Worm (Caenorhabditis elegans) whole organism, L1 larva: ENCODE data around the gene ceh-18.

ENCODE experiments used
- C04F5.9 ChIP-seq: sonication (generic microtip); optimal IDR thresholded peaks from 2 replicates; lab custom pipeline; 2016; ENCODE audit warnings: missing genetic modification characterization, missing compliant biosample characterization
- C34B4.2 ChIP-seq: sonication (generic microtip); optimal IDR thresholded peaks from 2 replicates; lab custom pipeline; 2017; ENCODE audit warnings: mild to moderate bottlenecking, missing genetic modification characterization, missing compliant biosample characterization
- F16B12.6 ChIP-seq: fragments of 150-350 bp; optimal IDR thresholded peaks from 2 replicates; lab custom pipeline; 2014; ENCODE audit warnings: missing biosample characterization, missing genetic modification characterization
- aly-2 ChIP-seq: fragments of 150-350 bp; optimal IDR thresholded peaks from 2 replicates; lab custom pipeline; 2014; ENCODE audit warnings: missing biosample characterization, missing genetic modification characterization
- blmp-1 ChIP-seq: fragments of 150-350 bp; optimal IDR thresholded peaks from 2 replicates; lab custom pipeline; 2014; ENCODE audit warnings: missing biosample characterization, missing genetic modification characterization
- ceh-63 ChIP-seq: fragments of 200-800 bp; sonication (Bioruptor generic); optimal IDR thresholded peaks from 2 replicates; lab custom pipeline; 2018; ENCODE audit warnings: mild to moderate bottlenecking, missing genetic modification characterization, missing compliant biosample characterization
- ceh-8 ChIP-seq: fragments of 200-800 bp; sonication (Bioruptor generic); optimal IDR thresholded peaks from 2 replicates; lab custom pipeline; 2018; ENCODE audit warnings: mild to moderate bottlenecking, missing genetic modification characterization, moderate library complexity, missing compliant biosample characterization
- dpl-1 ChIP-seq, 3 experiments: fragments of 150-350 bp in 2 of 3; sonication (generic microtip) in 1 of 3; optimal IDR thresholded peaks; 2 replicates each; lab custom pipeline; 2014 to 2017; ENCODE audit warnings: missing biosample characterization in 3 of 3, missing genetic modification characterization in 3 of 3, missing genetic modification reagents in 3 of 3
- dsc-1 ChIP-seq: sonication (generic microtip); optimal IDR thresholded peaks from 2 replicates; lab custom pipeline; 2016; ENCODE audit warnings: mild to moderate bottlenecking, missing genetic modification characterization, missing compliant biosample characterization
- efl-1 ChIP-seq, 4 experiments: fragments of 150-350 bp; optimal IDR thresholded peaks in 3 of 4; peaks in 1 of 4; 1 replicate in 1 of 4; 2 replicates in 3 of 4; lab custom pipeline; 2014; ENCODE audit warnings: missing biosample characterization in 2 of 4, missing genetic modification characterization in 2 of 4, missing genetic modification reagents in 2 of 4
- efl-3 ChIP-seq: fragments of 200-800 bp; sonication (Bioruptor generic); optimal IDR thresholded peaks from 2 replicates; lab custom pipeline; 2018; ENCODE audit warnings: mild to moderate bottlenecking, missing genetic modification characterization, missing compliant biosample characterization
- egl-13 ChIP-seq: sonication (generic microtip); optimal IDR thresholded peaks from 2 replicates; lab custom pipeline; 2016; ENCODE audit warnings: missing genotype, missing genetic modification reagents, missing genetic modification characterization, missing compliant biosample characterization
- elt-2 ChIP-seq: sonication (generic microtip); optimal IDR thresholded peaks from 2 replicates; lab custom pipeline; 2016; ENCODE audit warnings: missing genetic modification characterization, mild to moderate bottlenecking, inconsistent platforms, missing compliant biosample characterization, missing genetic modification reagents
- elt-3 ChIP-seq, 6 experiments: fragments of 150-350 bp in 1 of 6; sonication (generic microtip); optimal IDR thresholded peaks; 2 replicates each; lab custom pipeline; 2017 to 2018; ENCODE audit warnings: missing biosample characterization in 6 of 6, missing genetic modification characterization in 6 of 6, inconsistent platforms in 1 of 6
- ets-5 ChIP-seq: fragments of 200-800 bp; sonication (Bioruptor generic); IDR thresholded peaks from 2 replicates; pipeline ENCODE4 v1.3.6; 2022; ENCODE audit warnings: missing genetic modification characterization, missing compliant biosample characterization
- fkh-10 ChIP-seq: sonication (generic microtip); optimal IDR thresholded peaks from 2 replicates; lab custom pipeline; 2017; ENCODE audit warnings: missing biosample characterization, missing genetic modification reagents, missing genetic modification characterization
- fkh-4 ChIP-seq: sonication (generic microtip); optimal IDR thresholded peaks from 2 replicates; lab custom pipeline; 2016; ENCODE audit warnings: missing compliant biosample characterization, missing genetic modification characterization, borderline replicate concordance
- fos-1 ChIP-seq: fragments of 150-350 bp; optimal IDR thresholded peaks from 2 replicates; lab custom pipeline; 2014; ENCODE audit warnings: missing biosample characterization, missing genetic modification characterization
- hlh-4 ChIP-seq: sonication (generic microtip); optimal IDR thresholded peaks from 2 replicates; lab custom pipeline; 2016; ENCODE audit warnings: mild to moderate bottlenecking, missing genetic modification characterization, missing compliant biosample characterization
- hpl-2 ChIP-seq: fragments of 150-350 bp; optimal IDR thresholded peaks from 2 replicates; lab custom pipeline; 2014; ENCODE audit warnings: missing biosample characterization, missing genetic modification reagents, missing genetic modification characterization
- irx-1 ChIP-seq: sonication (generic microtip); optimal IDR thresholded peaks from 2 replicates; lab custom pipeline; 2016; ENCODE audit warnings: missing genetic modification characterization, missing compliant biosample characterization
- lin-13 ChIP-seq: fragments of 150-350 bp; optimal IDR thresholded peaks from 2 replicates; lab custom pipeline; 2014; ENCODE audit warnings: missing biosample characterization, missing genetic modification reagents, missing genetic modification characterization
- lin-14 ChIP-seq: fragments of 200-800 bp; sonication (Bioruptor generic); optimal IDR thresholded peaks from 2 replicates; lab custom pipeline; 2018; ENCODE audit warnings: mild to moderate bottlenecking, missing genetic modification characterization, moderate library complexity, missing compliant biosample characterization
- lin-35 ChIP-seq, 2 experiments: fragments of 150-350 bp; optimal IDR thresholded peaks; 2 replicates each; lab custom pipeline; 2014; ENCODE audit warnings: missing biosample characterization in 2 of 2, missing genetic modification characterization in 2 of 2, missing genetic modification reagents in 2 of 2
- lin-39 ChIP-seq: fragments of 150-350 bp; optimal IDR thresholded peaks from 2 replicates; lab custom pipeline; 2014; ENCODE audit warnings: missing biosample characterization, missing genetic modification reagents, missing genetic modification characterization
- lir-3 ChIP-seq: sonication (generic microtip); optimal IDR thresholded peaks from 2 replicates; lab custom pipeline; 2016; ENCODE audit warnings: mild to moderate bottlenecking, missing genetic modification characterization, moderate library complexity, missing compliant biosample characterization; ENCODE audit not compliant: poor library complexity
- lsy-2 ChIP-seq, 2 experiments: fragments of 150-350 bp; optimal IDR thresholded peaks; 2 replicates each; lab custom pipeline; 2014; ENCODE audit warnings: missing biosample characterization in 2 of 2, missing genetic modification characterization in 2 of 2
- mdl-1 ChIP-seq, 2 experiments: fragments of 150-350 bp; optimal IDR thresholded peaks; 2 replicates each; lab custom pipeline; 2014 to 2017; ENCODE audit warnings: missing biosample characterization in 2 of 2, missing genetic modification characterization in 2 of 2, inconsistent platforms in 1 of 2
- mef-2 ChIP-seq: fragments of 150-350 bp; optimal IDR thresholded peaks from 2 replicates; lab custom pipeline; 2014; ENCODE audit warnings: missing biosample characterization, missing genetic modification characterization
- nhr-12 ChIP-seq: sonication (generic microtip); optimal IDR thresholded peaks from 2 replicates; lab custom pipeline; 2017; ENCODE audit warnings: missing biosample characterization, missing genetic modification characterization
- nhr-19 ChIP-seq: fragments of 200-800 bp; sonication (Bioruptor generic); conservative IDR thresholded peaks from 2 replicates; pipeline ENCODE4 v1.3.6; 2022; ENCODE audit warnings: missing genetic modification characterization, missing compliant biosample characterization
- nhr-20 ChIP-seq: sonication (generic microtip); optimal IDR thresholded peaks from 2 replicates; lab custom pipeline; 2016; ENCODE audit warnings: mild to moderate bottlenecking, missing genetic modification characterization, missing compliant biosample characterization
- nhr-237 ChIP-seq: fragments of 150-350 bp; optimal IDR thresholded peaks from 2 replicates; lab custom pipeline; 2014; ENCODE audit warnings: missing biosample characterization, missing genetic modification characterization
- nhr-47 ChIP-seq: sonication (generic microtip); optimal IDR thresholded peaks from 2 replicates; lab custom pipeline; 2016; ENCODE audit warnings: mild to moderate bottlenecking, missing genetic modification characterization, moderate library complexity, missing compliant biosample characterization
- nhr-71 ChIP-seq: sonication (generic microtip); optimal IDR thresholded peaks from 2 replicates; lab custom pipeline; 2016; ENCODE audit warnings: mild to moderate bottlenecking, missing genetic modification characterization, moderate library complexity, missing compliant biosample characterization
- nhr-77 ChIP-seq: fragments of 150-350 bp; optimal IDR thresholded peaks from 2 replicates; lab custom pipeline; 2014; ENCODE audit warnings: missing biosample characterization, missing genetic modification characterization
- nhr-84 ChIP-seq: sonication (generic microtip); optimal IDR thresholded peaks from 2 replicates; lab custom pipeline; 2017; ENCODE audit warnings: missing biosample characterization, missing genetic modification characterization
- nhr-85 ChIP-seq: sonication (generic microtip); peaks from one replicate; lab custom pipeline; 2016; ENCODE audit warnings: missing genetic modification characterization, inconsistent platforms, missing compliant biosample characterization
- pag-3 ChIP-seq: sonication (generic microtip); optimal IDR thresholded peaks from 2 replicates; lab custom pipeline; 2017; ENCODE audit warnings: missing genetic modification characterization, mild to moderate bottlenecking, missing compliant biosample characterization, antibody characterized with exemption, borderline replicate concordance; ENCODE audit not compliant: insufficient read depth
- snpc-4 ChIP-seq: fragments of 150-350 bp; optimal IDR thresholded peaks from 2 replicates; lab custom pipeline; 2014; ENCODE audit warnings: missing biosample characterization, missing genetic modification characterization
- snu-23 ChIP-seq: sonication (generic microtip); optimal IDR thresholded peaks from 2 replicates; lab custom pipeline; 2016; ENCODE audit warnings: missing genetic modification characterization, missing compliant biosample characterization
- sup-37 ChIP-seq: fragments of 200-800 bp; sonication (Bioruptor generic); optimal IDR thresholded peaks from 2 replicates; lab custom pipeline; 2018; ENCODE audit warnings: mild to moderate bottlenecking, missing genetic modification characterization, missing compliant biosample characterization
- tbx-2 ChIP-seq: sonication (generic microtip); optimal IDR thresholded peaks from 2 replicates; lab custom pipeline; 2016; ENCODE audit warnings: missing genetic modification characterization, missing compliant biosample characterization
- unc-130 ChIP-seq: fragments of 150-350 bp; optimal IDR thresholded peaks from 2 replicates; lab custom pipeline; 2017; ENCODE audit warnings: missing biosample characterization, missing genetic modification characterization, inconsistent platforms
- unc-30 ChIP-seq: sonication (generic microtip); optimal IDR thresholded peaks from 2 replicates; lab custom pipeline; 2017; ENCODE audit warnings: missing biosample characterization, missing genetic modification characterization
- unc-86 ChIP-seq: sonication (generic microtip); optimal IDR thresholded peaks from 2 replicates; lab custom pipeline; 2016; ENCODE audit warnings: missing genetic modification characterization, missing compliant biosample characterization
- zip-4 ChIP-seq: fragments of 200-800 bp; sonication (Bioruptor generic); optimal IDR thresholded peaks from 2 replicates; lab custom pipeline; 2018; ENCODE audit warnings: mild to moderate bottlenecking, missing genetic modification characterization, moderate library complexity, missing compliant biosample characterization

Gene ceh-18

ce11 chrX:3819697-3820096 is 37.9 kb downstream of the ceh-18 start:
- peak; percentile 38 for TF ChIP-seq tbx-2 (tag; lab: Kevin White, UChicago)
- no peak for TF ChIP-seq fos-1
- TF ChIP-seq aly-2 (tag; lab: Kevin White, UChicago): no peak
- no peak for TF ChIP-seq C04F5.9 (tag; lab: Kevin White, UChicago)
- no peak for TF ChIP-seq C34B4.2 (tag; lab: Kevin White, UChicago)
- no peak for TF ChIP-seq unc-130
- no peak for TF ChIP-seq efl-1 (optimal IDR thresholded peaks at IDR 0.05; lab: Kevin White, UChicago)
- TF ChIP-seq efl-1 (GFP tag; optimal IDR thresholded peaks at IDR 0.05 in 1 of 2; lab: Kevin White, UChicago): peak in 1 of 2 experiments; percentile 66
- no peak for TF ChIP-seq elt-2 (tag; lab: Kevin White, UChicago)
- no peak for TF ChIP-seq dpl-1 (GFP tag; optimal IDR thresholded peaks at IDR 0.05; lab: Kevin White, UChicago)
- TF ChIP-seq dsc-1 (tag; lab: Kevin White, UChicago): no peak
- TF ChIP-seq lir-3 (tag; lab: Kevin White, UChicago): no peak
- TF ChIP-seq ceh-63: no peak
- peak; percentile 36 for TF ChIP-seq nhr-20
- TF ChIP-seq lsy-2 (tag; optimal IDR thresholded peaks at IDR 0.05; lab: Kevin White, UChicago): peak in 1 of 2 experiments; percentile 66
- no peak for TF ChIP-seq lin-13
- TF ChIP-seq lin-14: peak; percentile 45
- TF ChIP-seq nhr-12 (tag; lab: Kevin White, UChicago): no peak
- no peak for TF ChIP-seq nhr-19
- peak; percentile 40 for TF ChIP-seq irx-1 (tag; lab: Kevin White, UChicago)
- TF ChIP-seq snpc-4 (tag; lab: Kevin White, UChicago): no peak
- peak; percentile 48 for TF ChIP-seq nhr-77 (tag; lab: Kevin White, UChicago)

- TF ChIP-seq hpl-2 (GFP tag; lab: Kevin White, UChicago) (peak; percentile 37), nhr-85 (tag; lab: Kevin White, UChicago) (peak; percentile 40), mef-2 (tag; lab: Kevin White, UChicago) (no peak), blmp-1 (tag; lab: Kevin White, UChicago) (peak; percentile 76), lin-14 (peak; percentile 41), unc-86 (tag; lab: Kevin White, UChicago) (no peak), C34B4.2 (tag; lab: Kevin White, UChicago) (no peak), fkh-4 (tag; lab: Kevin White, UChicago) (peak; percentile 40), nhr-12 (tag; lab: Kevin White, UChicago) (no peak), ets-5 (GFP tag; lab: Robert Waterston, UW) (no peak), aly-2 (tag; lab: Kevin White, UChicago) (no peak), lsy-2 (tag; optimal IDR thresholded peaks at IDR 0.05; lab: Kevin White, UChicago) (no peak), zip-4 (GFP tag; lab: Kevin White, UChicago) (no peak), nhr-84 (no peak), F16B12.6 (tag; lab: Kevin White, UChicago) (no peak), egl-13 (tag; lab: Kevin White, UChicago) (no peak), sup-37 (GFP tag; lab: Kevin White, UChicago) (no peak), ceh-8 (GFP tag; lab: Kevin White, UChicago) (no peak), lin-35 (GFP tag; optimal IDR thresholded peaks at IDR 0.05; lab: Kevin White, UChicago) (peak in 1 of 2 experiments; percentile 39), unc-30 (tag; lab: Kevin White, UChicago) (no peak), elt-3 (tag; optimal IDR thresholded peaks at IDR 0.05; lab: Kevin White, UChicago) (peak in 4 of 6 experiments; percentile 16 to 63 (median 30)), lin-39 (tag; lab: Kevin White, UChicago) (no peak), snu-23 (GFP tag; lab: Kevin White, UChicago) (peak; percentile 32), nhr-71 (tag; lab: Kevin White, UChicago) (peak; percentile 53), efl-3 (GFP tag; lab: Kevin White, UChicago) (no peak), elt-2 (tag; lab: Kevin White, UChicago) (peak; percentile 84), nhr-47 (no peak), fkh-10 (GFP tag; lab: Kevin White, UChicago) (no peak), efl-1 (optimal IDR thresholded peaks at IDR 0.05; lab: Kevin White, UChicago) (no peak), efl-1 (GFP tag; optimal IDR thresholded peaks at IDR 0.05 in 1 of 2; lab: Kevin White, UChicago) (no peak), mdl-1 (tag; optimal IDR thresholded peaks at IDR 0.05; lab: Kevin White, UChicago) (peak in 1 of 2 experiments; percentile 35), nhr-237 (no peak), hlh-4 (tag; lab: Kevin White, UChicago) (no peak), nhr-20 (peak; percentile 43), nhr-19 (peak; percentile 3; the same call in 1 of the 2 replicates), pag-3 (tag; lab: Kevin White, UChicago) (no peak), irx-1 (tag; lab: Kevin White, UChicago) (no peak), snpc-4 (tag; lab: Kevin White, UChicago) (no peak), dsc-1 (tag; lab: Kevin White, UChicago) (peak; percentile 90), tbx-2 (tag; lab: Kevin White, UChicago) (no peak), fos-1 (no peak)
Measured at ce11 chrX:3818856-3819524, 38.6 kb downstream of the ceh-18 start.
